Worm (Caenorhabditis elegans) whole organism, L4/young adult: ENCODE measurements around the gene C53A5.2.

Experiments used
- W03F9.2 ChIP-seq: fragments of 150-350 bp; optimal IDR thresholded peaks from 2 replicates; lab custom pipeline; 2014; ENCODE audit warnings: missing biosample characterization, missing genetic modification characterization
- dao-5 ChIP-seq: sonication (generic microtip); optimal IDR thresholded peaks from 2 replicates; lab custom pipeline; 2016; ENCODE audit warnings: missing genotype, missing genetic modification characterization, moderate library complexity, missing compliant biosample characterization
- him-1 ChIP-seq: sonication (generic microtip); optimal IDR thresholded peaks from 2 replicates; lab custom pipeline; 2016; ENCODE audit warnings: missing genotype, missing genetic modification reagents, missing genetic modification characterization, missing compliant biosample characterization

DNA sequence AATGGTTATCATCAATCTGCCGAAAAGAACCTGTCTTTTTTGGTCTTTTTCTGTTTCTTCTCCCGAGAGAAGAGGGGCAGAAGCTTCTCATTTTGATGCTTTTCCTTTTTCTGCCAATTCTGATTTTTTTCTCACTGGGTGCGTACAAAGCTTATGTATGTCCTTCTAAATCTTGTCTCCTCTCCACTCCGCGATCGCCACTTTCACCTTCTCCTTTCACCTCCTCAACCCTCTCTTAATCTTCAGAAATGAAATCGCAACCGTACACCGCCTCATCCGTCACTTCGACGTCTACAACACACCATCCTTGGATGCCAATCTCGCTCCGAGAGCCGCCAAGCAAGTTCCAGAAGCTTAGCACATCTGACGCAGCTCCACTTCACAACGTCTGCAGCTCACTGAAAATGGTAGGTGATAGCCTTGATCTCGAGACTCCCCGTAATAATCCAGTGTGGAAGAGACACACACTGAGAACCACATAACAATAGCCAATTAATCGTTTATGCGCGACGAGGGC, 14.9 kb downstream of the C53A5.2 start, which contains the start of gene R02D5.1:
- no peak for TF ChIP-seq dao-5 (tag; lab: Kevin White, UChicago)
- no peak for TF ChIP-seq W03F9.2 (tag; lab: Kevin White, UChicago)
- no peak for TF ChIP-seq him-1 (tag; lab: Kevin White, UChicago)
